Fruit fly (Drosophila melanogaster) whole organism, embryonic: ENCODE measurements around the gene gukh.
A peak's percentile ranks its signal among the peaks of the same experiment; 100 is the strongest.

Source experiments
- Adf1 ChIP-seq: fragments of 200-800 bp; sonication (Bioruptor generic); IDR thresholded peaks from 2 replicates; pipeline ENCODE4 v1.3.6; 2022; ENCODE audit warnings: missing biosample characterization, missing genetic modification characterization
- CG10543 ChIP-seq: fragments of 200-800 bp; sonication (Bioruptor generic); optimal IDR thresholded peaks from 3 replicates; lab custom pipeline; 2017; ENCODE audit warnings: missing biosample characterization, mild to moderate bottlenecking, missing genetic modification characterization, moderate library complexity
- CG10979 ChIP-seq: fragments of 200-800 bp; sonication (Bioruptor generic); optimal IDR thresholded peaks from 2 replicates; lab custom pipeline; 2018; ENCODE audit warnings: missing biosample characterization, mild to moderate bottlenecking, missing genetic modification characterization, moderate library complexity
- CG11247 ChIP-seq: fragments of 200-800 bp; sonication (Bioruptor generic); IDR thresholded peaks from 2 replicates; pipeline ENCODE4 v1.3.6; 2022; ENCODE audit warnings: missing biosample characterization, missing genetic modification characterization
- CG11456 ChIP-seq: fragments of 200-800 bp; sonication (Bioruptor generic); IDR thresholded peaks from 3 replicates; pipeline ENCODE4 v1.3.6; 2022; ENCODE audit warnings: missing biosample characterization, missing genetic modification characterization
- CG14014 ChIP-seq: fragments of 200-800 bp; sonication (Bioruptor generic); IDR thresholded peaks from 2 replicates; pipeline ENCODE4 v1.3.6; 2022; ENCODE audit warnings: missing biosample characterization, missing genetic modification characterization
- CG14965 ChIP-seq: fragments of 200-800 bp; sonication (Bioruptor generic); optimal IDR thresholded peaks from 2 replicates; lab custom pipeline; 2016; ENCODE audit warnings: missing biosample characterization, missing genetic modification characterization, borderline replicate concordance
- CG15479 ChIP-seq: fragments of 200-800 bp; sonication (Bioruptor generic); optimal IDR thresholded peaks from 3 replicates; lab custom pipeline; 2019; ENCODE audit warnings: missing biosample characterization, mild to moderate bottlenecking, missing genetic modification characterization, moderate library complexity
- CG17328 ChIP-seq: fragments of 200-800 bp; sonication (Bioruptor generic); IDR thresholded peaks from 2 replicates; pipeline ENCODE4 v1.3.6; 2022; ENCODE audit warnings: missing biosample characterization, missing genetic modification characterization
- CG17802 ChIP-seq: fragments of 200-800 bp; sonication (Bioruptor generic); optimal IDR thresholded peaks from 2 replicates; lab custom pipeline; 2018; ENCODE audit warnings: missing biosample characterization, mild to moderate bottlenecking, missing genetic modification characterization, moderate library complexity
- CG3065 ChIP-seq: fragments of 200-800 bp; sonication (Bioruptor generic); optimal IDR thresholded peaks from 2 replicates; lab custom pipeline; 2016; ENCODE audit warnings: missing biosample characterization, missing genetic modification characterization
- CG32532 ChIP-seq: fragments of 200-800 bp; sonication (Bioruptor generic); IDR thresholded peaks from 2 replicates; pipeline ENCODE4 v1.3.6; 2022; ENCODE audit warnings: missing biosample characterization, missing genetic modification characterization
- CG3281 ChIP-seq: fragments of 200-800 bp; sonication (Bioruptor generic); optimal IDR thresholded peaks from 3 replicates; lab custom pipeline; 2017; ENCODE audit warnings: missing biosample characterization, mild to moderate bottlenecking, missing genetic modification characterization
- CG3407 ChIP-seq: fragments of 200-800 bp; sonication (Bioruptor generic); optimal IDR thresholded peaks from 2 replicates; lab custom pipeline; 2018; ENCODE audit warnings: missing biosample characterization, mild to moderate bottlenecking, missing genetic modification characterization
- CG43689 ChIP-seq: fragments of 200-800 bp; sonication (Bioruptor generic); IDR thresholded peaks from 2 replicates; pipeline ENCODE4 v1.3.6; 2022; ENCODE audit warnings: missing biosample characterization, missing genetic modification characterization
- CG4707 ChIP-seq: fragments of 200-800 bp; sonication (Bioruptor generic); optimal IDR thresholded peaks from 2 replicates; lab custom pipeline; 2018; ENCODE audit warnings: missing biosample characterization, mild to moderate bottlenecking, missing genetic modification characterization, moderate library complexity
- CG6813 ChIP-seq: fragments of 200-800 bp; sonication (Bioruptor generic); optimal IDR thresholded peaks from 2 replicates; lab custom pipeline; 2017; ENCODE audit warnings: missing biosample characterization, missing genetic modification characterization, mild to moderate bottlenecking, moderate library complexity, missing genetic modification reagents
- CG7839 ChIP-seq: fragments of 200-800 bp; sonication (Bioruptor generic); optimal IDR thresholded peaks from 3 replicates; lab custom pipeline; 2018; ENCODE audit warnings: missing biosample characterization, mild to moderate bottlenecking, missing genetic modification characterization, moderate library complexity
- CG7963 ChIP-seq: fragments of 200-800 bp; sonication (Bioruptor generic); IDR thresholded peaks from 3 replicates; pipeline ENCODE4 v1.3.6; 2022; ENCODE audit warnings: missing biosample characterization, missing genetic modification characterization; ENCODE audit not compliant: partially characterized antibody
- CG8281 ChIP-seq: fragments of 200-800 bp; sonication (Bioruptor generic); optimal IDR thresholded peaks from 2 replicates; lab custom pipeline; 2018; ENCODE audit warnings: missing biosample characterization, mild to moderate bottlenecking, missing genetic modification characterization, moderate library complexity
- CG8765 ChIP-seq: fragments of 200-800 bp; sonication (Bioruptor generic); IDR thresholded peaks from 2 replicates; pipeline ENCODE4 v1.3.6; 2022; ENCODE audit warnings: missing biosample characterization, missing genetic modification characterization
- CoRest ChIP-seq: fragments of 200-800 bp; sonication (Bioruptor generic); optimal IDR thresholded peaks from 3 replicates; lab custom pipeline; 2018; ENCODE audit warnings: missing biosample characterization, mild to moderate bottlenecking, missing genetic modification characterization, moderate library complexity
- D19B ChIP-seq: fragments of 200-800 bp; sonication (Bioruptor generic); optimal IDR thresholded peaks from 2 replicates; lab custom pipeline; 2017; ENCODE audit warnings: missing biosample characterization, mild to moderate bottlenecking, missing genetic modification characterization
- Dll ChIP-seq: fragments of 200-800 bp; sonication (Bioruptor generic); IDR thresholded peaks from 4 replicates; pipeline ENCODE4 v1.3.6; 2022; ENCODE audit warnings: missing biosample characterization, missing genetic modification characterization; ENCODE audit not compliant: partially characterized antibody
- E2f1 ChIP-seq: fragments of 200-800 bp; sonication (Bioruptor generic); IDR thresholded peaks from 2 replicates; pipeline ENCODE4 v1.3.6; 2022; ENCODE audit warnings: missing biosample characterization, missing genetic modification characterization
- Ets65A ChIP-seq: fragments of 200-800 bp; sonication (Bioruptor generic); peaks from one replicate; lab custom pipeline; 2016; ENCODE audit warnings: missing biosample characterization, missing genetic modification characterization
- GATAe ChIP-seq: fragments of 200-800 bp; sonication (Bioruptor generic); conservative IDR thresholded peaks from 2 replicates; pipeline ENCODE4 v1.3.6; 2022; ENCODE audit warnings: missing biosample characterization, missing genetic modification characterization
- Hey ChIP-seq: fragments of 200-800 bp; sonication (Bioruptor generic); optimal IDR thresholded peaks from 3 replicates; lab custom pipeline; 2018; ENCODE audit warnings: missing biosample characterization, mild to moderate bottlenecking, missing genetic modification characterization
- Lim3 ChIP-seq: fragments of 200-800 bp; sonication (Bioruptor generic); IDR thresholded peaks from 2 replicates; pipeline ENCODE4 v1.3.6; 2022; ENCODE audit warnings: missing biosample characterization, missing genetic modification characterization
- Mrtf ChIP-seq: fragments of 200-800 bp; sonication (Bioruptor generic); IDR thresholded peaks from 3 replicates; pipeline ENCODE4 v1.3.6; 2022; ENCODE audit warnings: missing biosample characterization, missing genetic modification characterization
- NC2β ChIP-seq: fragments of 200-800 bp; sonication (Bioruptor generic); optimal IDR thresholded peaks from 2 replicates; lab custom pipeline; 2016; ENCODE audit warnings: missing biosample characterization, missing genetic modification characterization
- Neu2 ChIP-seq: fragments of 200-800 bp; sonication (Bioruptor generic); optimal IDR thresholded peaks from 3 replicates; lab custom pipeline; 2016; ENCODE audit warnings: missing biosample characterization, missing genetic modification characterization, borderline replicate concordance
- Oli ChIP-seq: fragments of 200-800 bp; sonication (Bioruptor generic); optimal IDR thresholded peaks from 2 replicates; lab custom pipeline; 2018; ENCODE audit warnings: missing biosample characterization, mild to moderate bottlenecking, missing genetic modification characterization, moderate library complexity
- Sox102F ChIP-seq: fragments of 200-800 bp; sonication (Bioruptor generic); optimal IDR thresholded peaks from 2 replicates; lab custom pipeline; 2018; ENCODE audit warnings: missing biosample characterization, mild to moderate bottlenecking, missing genetic modification characterization, moderate library complexity
- ac ChIP-seq: fragments of 200-800 bp; sonication (Bioruptor generic); optimal IDR thresholded peaks from 3 replicates; lab custom pipeline; 2017; ENCODE audit warnings: missing biosample characterization, mild to moderate bottlenecking, missing genetic modification characterization
- amos ChIP-seq: fragments of 200-800 bp; sonication (Bioruptor generic); IDR thresholded peaks from 2 replicates; pipeline ENCODE4 v1.3.6; 2022; ENCODE audit warnings: missing biosample characterization, missing genetic modification characterization; ENCODE audit not compliant: partially characterized antibody
- ara ChIP-seq: fragments of 200-800 bp; sonication (Bioruptor generic); IDR thresholded peaks from 2 replicates; pipeline ENCODE4 v1.3.6; 2022; ENCODE audit warnings: missing biosample characterization, missing genetic modification characterization
- bcd ChIP-seq: fragments of 200-800 bp; sonication (Bioruptor generic); optimal IDR thresholded peaks from 2 replicates; lab custom pipeline; 2017; ENCODE audit warnings: missing biosample characterization, mild to moderate bottlenecking, missing genetic modification characterization
- esg ChIP-seq: fragments of 200-800 bp; sonication (Bioruptor generic); conservative IDR thresholded peaks from 2 replicates; pipeline ENCODE4 v1.3.6; 2022; ENCODE audit warnings: missing biosample characterization, missing genetic modification characterization
- fu2 ChIP-seq: fragments of 200-800 bp; sonication (Bioruptor generic); optimal IDR thresholded peaks from 2 replicates; lab custom pipeline; 2016; ENCODE audit warnings: missing biosample characterization, missing genetic modification characterization
- gcm2 ChIP-seq: fragments of 200-800 bp; sonication (Bioruptor generic); optimal IDR thresholded peaks from 2 replicates; lab custom pipeline; 2016; ENCODE audit warnings: missing biosample characterization, missing genetic modification characterization
- hbn ChIP-seq: fragments of 200-800 bp; sonication (Bioruptor generic); IDR thresholded peaks from 2 replicates; pipeline ENCODE4 v1.3.6; 2022; ENCODE audit warnings: missing biosample characterization, missing genetic modification characterization; ENCODE audit not compliant: partially characterized antibody
- mam ChIP-seq: fragments of 200-800 bp; sonication (Bioruptor generic); optimal IDR thresholded peaks from 3 replicates; lab custom pipeline; 2016; ENCODE audit warnings: missing biosample characterization, missing genetic modification characterization
- nau ChIP-seq: fragments of 200-800 bp; sonication (Bioruptor generic); optimal IDR thresholded peaks from 3 replicates; lab custom pipeline; 2017; ENCODE audit warnings: missing biosample characterization, mild to moderate bottlenecking, missing genetic modification characterization, missing genetic modification reagents
- pfk ChIP-seq: fragments of 200-800 bp; sonication (Bioruptor generic); optimal IDR thresholded peaks from 2 replicates; lab custom pipeline; 2018; ENCODE audit warnings: missing biosample characterization, mild to moderate bottlenecking, missing genetic modification characterization, moderate library complexity
- rib ChIP-seq: fragments of 200-800 bp; sonication (Bioruptor generic); IDR thresholded peaks from 2 replicates; pipeline ENCODE4 v1.3.6; 2022; ENCODE audit warnings: missing biosample characterization, missing genetic modification characterization
- row ChIP-seq: fragments of 200-800 bp; sonication (Bioruptor generic); IDR thresholded peaks from 3 replicates; pipeline ENCODE4 v1.3.6; 2022; ENCODE audit warnings: missing biosample characterization, missing genetic modification characterization
- seq ChIP-seq: fragments of 200-800 bp; sonication (Bioruptor generic); IDR thresholded peaks from 2 replicates; pipeline ENCODE4 v1.3.6; 2022; ENCODE audit warnings: missing biosample characterization, missing genetic modification characterization
- slbo ChIP-seq: fragments of 200-800 bp; sonication (Bioruptor generic); IDR thresholded peaks from 2 replicates; pipeline ENCODE4 v1.3.6; 2022; ENCODE audit warnings: missing biosample characterization, missing genetic modification characterization
- sna ChIP-seq: fragments of 200-800 bp; sonication (Bioruptor generic); IDR thresholded peaks from 2 replicates; pipeline ENCODE4 v1.3.6; 2022; ENCODE audit warnings: missing biosample characterization, missing genetic modification characterization; ENCODE audit not compliant: partially characterized antibody
- unpg ChIP-seq: fragments of 200-800 bp; sonication (Bioruptor generic); optimal IDR thresholded peaks from 3 replicates; lab custom pipeline; 2018; ENCODE audit warnings: missing biosample characterization, mild to moderate bottlenecking, missing genetic modification characterization, moderate library complexity

Gene gukh

dm6 chr3R:19031210-19031609 lies 47.4 kb downstream of the gukh start, which contains the start of the genes Prp18 and CG6013 (continued):
- TF ChIP-seq CG3407 (GFP tag; lab: Kevin White, UChicago): no peak
- TF ChIP-seq CG43689 (GFP tag; lab: Robert Waterston, UW): no peak
- peak; percentile 69 for TF ChIP-seq Sox102F (GFP tag; lab: Kevin White, UChicago)
- TF ChIP-seq sna: no peak
- no peak for TF ChIP-seq CG4707 (GFP tag; lab: Kevin White, UChicago)
- no peak for TF ChIP-seq CG7963
- TF ChIP-seq CG11456 (GFP tag; lab: Robert Waterston, UW): no peak
- no peak for TF ChIP-seq Hey (tag; lab: Kevin White, UChicago)
- peak; percentile 21 for TF ChIP-seq bcd (GFP tag; lab: Kevin White, UChicago)
- no peak for TF ChIP-seq amos (GFP tag; lab: Robert Waterston, UW)
- TF ChIP-seq Ets65A (GFP tag; lab: Kevin White, UChicago): no peak
- TF ChIP-seq CG3281 (GFP tag; lab: Kevin White, UChicago): no peak
- TF ChIP-seq CG17802 (tag; lab: Kevin White, UChicago): no peak
- TF ChIP-seq seq (GFP tag; lab: Robert Waterston, UW): no peak
- TF ChIP-seq ara (GFP tag; lab: Robert Waterston, UW): no peak
- no peak for TF ChIP-seq nau
- peak; percentile 5 for TF ChIP-seq CG3065 (GFP tag; lab: Kevin White, UChicago)
- TF ChIP-seq GATAe (GFP tag; lab: Robert Waterston, UW): no peak
- no peak for TF ChIP-seq CG11247
- TF ChIP-seq CG15479: no peak
- no peak for TF ChIP-seq NC2β (GFP tag; lab: Kevin White, UChicago)
- no peak for TF ChIP-seq D19B (GFP tag; lab: Kevin White, UChicago)
- TF ChIP-seq Lim3 (GFP tag; lab: Robert Waterston, UW): no peak
- TF ChIP-seq CG17328 (GFP tag; lab: Robert Waterston, UW): no peak
- TF ChIP-seq CG8281 (tag; lab: Kevin White, UChicago): no peak
- peak; percentile 72 for TF ChIP-seq CG10979 (tag; lab: Kevin White, UChicago)
- no peak for TF ChIP-seq Adf1
- peak; percentile 81 for TF ChIP-seq row
- TF ChIP-seq CG14014 (GFP tag; lab: Robert Waterston, UW): no peak
- TF ChIP-seq CoRest (tag; lab: Kevin White, UChicago): peak; percentile 79
- TF ChIP-seq E2f1 (GFP tag; lab: Robert Waterston, UW): peak; percentile 50
- peak; percentile 58 for TF ChIP-seq unpg (GFP tag; lab: Kevin White, UChicago)
- no peak for TF ChIP-seq CG14965
- no peak for TF ChIP-seq Mrtf (GFP tag; lab: Robert Waterston, UW)
- TF ChIP-seq mam (GFP tag; lab: Kevin White, UChicago): no peak
- peak; percentile 62 for TF ChIP-seq slbo (GFP tag; lab: Robert Waterston, UW)
- no peak for TF ChIP-seq CG6813 (GFP tag; lab: Kevin White, UChicago)
- TF ChIP-seq pfk (GFP tag; lab: Kevin White, UChicago): no peak
- TF ChIP-seq ac (GFP tag; lab: Kevin White, UChicago): no peak
- TF ChIP-seq CG10543 (GFP tag; lab: Kevin White, UChicago): peak; percentile 23
- peak; percentile 25 for TF ChIP-seq Oli (tag; lab: Kevin White, UChicago)
- no peak for TF ChIP-seq gcm2 (GFP tag; lab: Kevin White, UChicago)
- TF ChIP-seq CG32532 (GFP tag; lab: Robert Waterston, UW): peak; percentile 63; the same call in 1 of the 2 replicates
- TF ChIP-seq Neu2 (GFP tag; lab: Kevin White, UChicago): no peak
- no peak for TF ChIP-seq esg (GFP tag; lab: Robert Waterston, UW)
- TF ChIP-seq rib: no peak
- TF ChIP-seq hbn (GFP tag; lab: Robert Waterston, UW): no peak
- TF ChIP-seq CG7839 (tag; lab: Kevin White, UChicago): peak; percentile 75
- TF ChIP-seq fu2 (GFP tag; lab: Kevin White, UChicago): no peak
- TF ChIP-seq Dll: no peak
- no peak for TF ChIP-seq CG8765 (GFP tag; lab: Robert Waterston, UW)
